Worm (Caenorhabditis elegans) whole organism, L4 larva: Measurements from ENCODE around the gene C08B6.10.
A peak's percentile ranks its signal among the peaks of the same experiment; 100 is the strongest.

ENCODE experiments used
- aha-1 ChIP-seq: fragments of 150-350 bp; peaks from one replicate; lab custom pipeline; 2014; ENCODE audit warnings: missing biosample characterization, missing genetic modification characterization
- daf-12 ChIP-seq: fragments of 150-350 bp; optimal IDR thresholded peaks from 2 replicates; lab custom pipeline; 2014; ENCODE audit warnings: missing biosample characterization, missing genetic modification reagents, missing genetic modification characterization
- daf-16 ChIP-seq, 3 experiments: sonication (generic microtip); optimal IDR thresholded peaks; 2 replicates each; lab custom pipeline; 2016 to 2017; ENCODE audit warnings: missing genetic modification characterization in 3 of 3, missing genetic modification reagents in 3 of 3, mild to moderate bottlenecking in 2 of 3, missing compliant biosample characterization in 2 of 3, missing biosample characterization in 1 of 3, moderate library complexity in 1 of 3
- dmd-6 ChIP-seq: fragments of 200-800 bp; sonication (Bioruptor generic); IDR thresholded peaks from 2 replicates; pipeline ENCODE4 v1.3.6; 2022; ENCODE audit warnings: missing genetic modification reagents, missing genetic modification characterization, missing compliant biosample characterization
- dmd-8 ChIP-seq: fragments of 200-800 bp; sonication (Bioruptor generic); IDR thresholded peaks from 2 replicates; pipeline ENCODE4 v1.3.6; 2022; ENCODE audit warnings: missing genetic modification characterization, missing compliant biosample characterization
- dve-1 ChIP-seq: sonication (generic microtip); optimal IDR thresholded peaks from 2 replicates; lab custom pipeline; 2017; ENCODE audit warnings: antibody characterized with exemption, mild to moderate bottlenecking, missing genetic modification characterization, missing compliant biosample characterization; ENCODE audit not compliant: insufficient read depth
- fkh-10 ChIP-seq: fragments of 150-350 bp; optimal IDR thresholded peaks from 2 replicates; lab custom pipeline; 2014; ENCODE audit warnings: missing biosample characterization, missing genetic modification reagents, missing genetic modification characterization
- hlh-30 ChIP-seq: sonication (generic microtip); optimal IDR thresholded peaks from 2 replicates; lab custom pipeline; 2017; ENCODE audit warnings: antibody characterized with exemption, mild to moderate bottlenecking, missing genetic modification characterization, missing compliant biosample characterization; ENCODE audit not compliant: insufficient read depth
- lim-7 ChIP-seq: fragments of 200-800 bp; sonication (Bioruptor generic); IDR thresholded peaks from 2 replicates; pipeline ENCODE4 v1.3.6; 2022; ENCODE audit warnings: missing genetic modification characterization, missing compliant biosample characterization
- lin-39 ChIP-seq: fragments of 150-350 bp; optimal IDR thresholded peaks from 2 replicates; lab custom pipeline; 2014; ENCODE audit warnings: missing biosample characterization, missing genetic modification reagents, missing genetic modification characterization
- lsy-2 ChIP-seq, 2 experiments: fragments of 150-350 bp in 1 of 2; sonication (generic microtip) in 1 of 2; optimal IDR thresholded peaks; 2 replicates each; lab custom pipeline; 2014 to 2017; ENCODE audit warnings: missing biosample characterization in 2 of 2, missing genetic modification characterization in 2 of 2
- mep-1 ChIP-seq: fragments of 150-350 bp; sonication (generic microtip); optimal IDR thresholded peaks from 3 replicates; lab custom pipeline; 2014; ENCODE audit warnings: missing biosample characterization, missing genetic modification characterization
- nhr-102 ChIP-seq: sonication (generic microtip); optimal IDR thresholded peaks from 2 replicates; lab custom pipeline; 2016; ENCODE audit warnings: mild to moderate bottlenecking, missing genetic modification characterization, moderate library complexity, missing compliant biosample characterization
- nhr-11 ChIP-seq: fragments of 150-350 bp; optimal IDR thresholded peaks from 2 replicates; lab custom pipeline; 2014; ENCODE audit warnings: missing biosample characterization, missing genetic modification characterization
- nhr-25 ChIP-seq: sonication (generic microtip); optimal IDR thresholded peaks from 2 replicates; lab custom pipeline; 2017; ENCODE audit warnings: missing genetic modification characterization, mild to moderate bottlenecking, missing compliant biosample characterization, antibody characterized with exemption, moderate library complexity, borderline replicate concordance; ENCODE audit not compliant: insufficient read depth
- nhr-28 ChIP-seq: fragments of 150-350 bp; optimal IDR thresholded peaks from 2 replicates; lab custom pipeline; 2014; ENCODE audit warnings: missing biosample characterization, missing genetic modification characterization
- nhr-41 ChIP-seq: fragments of 200-800 bp; sonication (Bioruptor generic); IDR thresholded peaks from 2 replicates; pipeline ENCODE4 v1.3.6; 2022; ENCODE audit warnings: missing genetic modification reagents, missing genetic modification characterization, missing compliant biosample characterization
- nhr-77 ChIP-seq: fragments of 150-350 bp; optimal IDR thresholded peaks from 2 replicates; lab custom pipeline; 2014; ENCODE audit warnings: missing biosample characterization, missing genetic modification characterization
- pqm-1 ChIP-seq: sonication (generic microtip); optimal IDR thresholded peaks from 2 replicates; lab custom pipeline; 2017; ENCODE audit warnings: missing biosample characterization, missing genetic modification characterization
- rbr-2 ChIP-seq: sonication (generic microtip); optimal IDR thresholded peaks from 2 replicates; lab custom pipeline; 2016; ENCODE audit warnings: missing genotype, missing genetic modification characterization, missing compliant biosample characterization
- snpc-1.2 ChIP-seq: fragments of 200-800 bp; sonication (Bioruptor generic); IDR thresholded peaks from 2 replicates; pipeline ENCODE4 v1.3.6; 2022; ENCODE audit warnings: missing genetic modification reagents, missing genetic modification characterization, missing compliant biosample characterization
- snpc-4 ChIP-seq: fragments of 150-350 bp; optimal IDR thresholded peaks from 2 replicates; lab custom pipeline; 2014; ENCODE audit warnings: missing biosample characterization, missing genetic modification characterization
- unc-62 ChIP-seq, 3 experiments: fragments of 150-350 bp in 1 of 3; sonication (generic microtip); optimal IDR thresholded peaks in 2 of 3; peaks in 1 of 3; 1 replicate in 1 of 3; 2 replicates in 2 of 3; lab custom pipeline; 2014 to 2017; ENCODE audit warnings: missing biosample characterization in 3 of 3, missing genetic modification characterization in 3 of 3, missing genetic modification reagents in 3 of 3, missing genotype in 1 of 3
- zip-2 ChIP-seq: fragments of 150-350 bp; optimal IDR thresholded peaks from 2 replicates; lab custom pipeline; 2014; ENCODE audit warnings: missing biosample characterization, missing genetic modification characterization

C08B6.10 gene

ce11 chrV:10124799-10125548 is at the start of gene C08B6.10:
Gene C08B6.10, plus strand, starts transcription at chrV:10125498.
- TF ChIP-seq unc-62 (GFP tag; optimal IDR thresholded peaks at IDR 0.05 in 1 of 2; lab: Kevin White, UChicago) (peak in 1 of 2 experiments; percentile 83), unc-62 (tag; optimal IDR thresholded peaks at IDR 0.05; lab: Kevin White, UChicago) (no peak), pqm-1 (tag; lab: Kevin White, UChicago) (peak; percentile 19), daf-16 (GFP tag; optimal IDR thresholded peaks at IDR 0.05; lab: Kevin White, UChicago) (no peak), daf-16 (tag; optimal IDR thresholded peaks at IDR 0.05; lab: Kevin White, UChicago) (peak; percentile 69), rbr-2 (tag; lab: Kevin White, UChicago) (no peak), aha-1 (no peak), nhr-28 (peak; percentile 21)

ce11 chrV:10078244-10078643 is 47.1 kb upstream of the C08B6.10 start, which contains the start of gene R04B5.1:
Gene R04B5.1, minus strand, starts transcription at chrV:10078344.
- TF ChIP-seq zip-2 (tag; lab: Kevin White, UChicago) (no peak), fkh-10 (no peak), snpc-1.2 (GFP tag; lab: Robert Waterston, UW) (no peak), daf-16 (GFP tag; optimal IDR thresholded peaks at IDR 0.05; lab: Kevin White, UChicago) (no peak), daf-16 (tag; optimal IDR thresholded peaks at IDR 0.05; lab: Kevin White, UChicago) (no peak), daf-12 (tag; lab: Kevin White, UChicago) (no peak)

- TF ChIP-seq mep-1 (tag; lab: Kevin White, UChicago), result no peak
- peak in 1 of 2 experiments; percentile 94 for TF ChIP-seq unc-62 (GFP tag; optimal IDR thresholded peaks at IDR 0.05 in 1 of 2; lab: Kevin White, UChicago)
- no peak for TF ChIP-seq unc-62 (tag; optimal IDR thresholded peaks at IDR 0.05; lab: Kevin White, UChicago)
These were observed 44.4 kb upstream of the C08B6.10 start for ce11 chrV:10080905-10081304.

- peak; percentile 89 for TF ChIP-seq nhr-28
- TF ChIP-seq hlh-30 (tag; lab: Kevin White, UChicago), result no peak
- peak; percentile 89 for TF ChIP-seq nhr-77 (tag; lab: Kevin White, UChicago)
These were observed 43.7 kb upstream of the C08B6.10 start, which contains the start of gene nhr-205 for ce11 chrV:10081636-10082035. Gene nhr-205, minus strand, starts transcription at chrV:10081776.

DNA sequence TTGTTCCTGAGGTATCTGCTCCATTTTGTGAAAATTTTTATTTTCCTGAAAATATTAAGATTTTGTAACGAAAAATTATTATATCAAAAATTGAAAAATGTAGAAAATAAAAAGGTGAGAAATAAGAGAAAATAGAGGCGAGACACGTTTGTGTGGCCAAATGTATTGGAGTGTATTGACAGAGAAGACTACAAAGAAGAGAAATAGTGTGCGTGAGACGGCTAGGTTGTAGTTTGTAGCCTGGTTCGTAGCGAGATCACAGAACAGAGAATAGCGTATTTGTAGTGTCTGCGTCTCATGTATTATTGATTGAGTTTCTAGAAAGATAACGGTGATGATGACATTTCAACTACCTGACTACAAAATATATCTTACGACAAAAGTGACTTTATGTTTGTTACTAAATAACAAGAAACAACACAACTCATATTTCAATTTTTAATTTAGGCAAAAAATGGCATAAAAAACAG is 41.3 kb upstream of the C08B6.10 start, which contains the start of gene nhr-12:
Gene nhr-12 (minus strand): TSS at position 51 of the 470 bp plus-strand sequence.
- peak; percentile 91 for TF ChIP-seq nhr-28
- 0 out of 2 replicates have a peak, but pooled peaks have one; percentile 22 for TF ChIP-seq dmd-6 (GFP tag; lab: Robert Waterston, UW)
- no peak for TF ChIP-seq lin-39 (tag; lab: Kevin White, UChicago)
- no peak for TF ChIP-seq nhr-41 (GFP tag; lab: Robert Waterston, UW)
- TF ChIP-seq nhr-25 (tag; lab: Kevin White, UChicago), result no peak
- TF ChIP-seq dve-1 (tag; lab: Kevin White, UChicago), result peak; percentile 65
- TF ChIP-seq daf-16 (GFP tag; optimal IDR thresholded peaks at IDR 0.05; lab: Kevin White, UChicago), result no peak
- peak; percentile 59 for TF ChIP-seq daf-16 (tag; optimal IDR thresholded peaks at IDR 0.05; lab: Kevin White, UChicago)
- peak in 1 of 2 experiments; percentile 10 for TF ChIP-seq unc-62 (GFP tag; optimal IDR thresholded peaks at IDR 0.05 in 1 of 2; lab: Kevin White, UChicago)
- TF ChIP-seq unc-62 (tag; optimal IDR thresholded peaks at IDR 0.05; lab: Kevin White, UChicago), result no peak
- TF ChIP-seq nhr-102 (tag; lab: Kevin White, UChicago), result peak; percentile 10
- TF ChIP-seq nhr-11, result peak; percentile 0

DNA sequence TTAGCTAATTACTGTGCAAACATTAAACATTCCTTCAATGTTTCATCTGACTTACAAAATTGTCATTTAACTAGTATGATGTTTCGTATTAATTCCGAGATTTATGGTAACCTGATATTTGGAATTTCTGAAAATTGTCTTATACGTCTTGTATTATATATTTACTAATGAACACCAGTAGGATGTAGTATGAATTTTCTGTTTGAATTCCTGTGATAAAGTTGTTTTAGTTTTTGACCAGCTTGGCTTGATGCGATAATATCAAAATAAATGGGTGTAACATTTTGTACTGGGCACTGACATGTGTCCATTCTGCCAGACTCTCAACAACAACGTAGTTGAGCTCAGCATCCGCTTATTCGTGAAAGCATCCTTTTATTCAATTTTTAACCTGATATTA is 40.4 kb upstream of the C08B6.10 start, which contains the start of gene R04B5.6:
Gene R04B5.6 (plus strand): TSS at position 301 of the 400 bp plus-strand sequence.
- TF ChIP-seq lim-7 (GFP tag; lab: Robert Waterston, UW), result no peak
- no peak for TF ChIP-seq dmd-8 (GFP tag; lab: Robert Waterston, UW)
- TF ChIP-seq snpc-4 (tag; lab: Kevin White, UChicago), result no peak
- TF ChIP-seq lsy-2 (tag; optimal IDR thresholded peaks at IDR 0.05; lab: Kevin White, UChicago), result no peak
